Worm (Caenorhabditis elegans): ENCODE measurements around the gene ipla-5.

Gene ipla-5

DNA sequence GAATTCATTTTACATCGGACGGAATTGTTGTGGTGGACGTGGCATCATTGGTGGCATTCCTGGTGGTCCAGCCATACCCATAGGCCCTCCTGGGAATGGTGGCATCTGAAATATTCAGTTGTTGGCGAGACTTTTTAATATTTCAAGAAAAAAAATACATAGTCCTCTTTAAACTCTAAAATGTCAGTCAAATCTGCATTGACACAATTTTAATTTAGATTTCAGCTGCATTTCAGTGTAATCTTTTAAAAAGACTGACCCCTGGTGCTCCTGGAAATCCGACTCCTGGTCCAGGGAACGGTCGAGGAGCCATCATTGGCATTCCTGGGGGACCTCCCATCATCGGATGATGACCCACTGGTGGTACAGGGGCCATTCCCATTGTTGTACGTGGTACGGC, 28.1 kb upstream of the ipla-5 start:
- no peak for TF ChIP-seq elt-3 (tag; optimal IDR thresholded peaks at IDR 0.05)
- TF ChIP-seq lin-15B (tag; optimal IDR thresholded peaks at IDR 0.05): no peak
- no peak for TF ChIP-seq ceh-28 (tag; optimal IDR thresholded peaks at IDR 0.05)
- no peak for TF ChIP-seq nhr-76 (tag; optimal IDR thresholded peaks at IDR 0.05)
- TF ChIP-seq snpc-4 (tag; optimal IDR thresholded peaks at IDR 0.05): no peak
- TF ChIP-seq ama-1 (optimal IDR thresholded peaks at IDR 0.05): no peak

DNA sequence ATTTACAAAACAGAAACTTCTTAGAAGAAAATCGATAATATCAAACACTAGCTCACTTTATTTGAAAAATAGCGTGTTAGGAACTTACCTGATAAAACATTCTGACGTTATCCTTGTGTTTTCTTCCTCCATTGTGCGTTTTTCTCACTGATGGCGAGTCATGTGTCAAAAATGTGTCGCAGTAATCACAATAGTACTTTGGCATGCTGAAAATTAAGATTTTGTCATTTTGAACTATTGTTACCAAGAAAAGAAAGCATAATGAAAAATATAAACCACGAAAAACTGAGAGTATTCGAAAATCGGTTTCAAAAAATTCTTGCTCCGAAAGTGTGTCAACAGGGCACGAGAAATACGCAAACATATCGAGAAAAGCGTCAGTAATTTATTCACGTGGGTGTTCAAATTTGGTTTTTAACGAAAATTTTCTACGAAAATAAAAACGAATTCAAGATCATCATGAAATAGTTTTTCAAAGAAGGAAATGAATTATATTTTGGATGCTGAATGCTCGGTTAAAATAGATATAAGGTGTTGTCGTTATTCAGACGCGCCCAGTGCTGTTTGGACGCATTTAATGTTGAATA, 27.3 kb upstream of the ipla-5 start, which contains the start of gene snrp-3:
Gene snrp-3 (minus strand): TSS at position 206 of the 587 bp plus-strand sequence.
- TF ChIP-seq elt-1 (tag; optimal IDR thresholded peaks at IDR 0.05): no peak
- TF ChIP-seq lin-39 (tag; optimal IDR thresholded peaks at IDR 0.05): peak; percentile 19
- peak; percentile 78 for TF ChIP-seq ceh-28 (tag; optimal IDR thresholded peaks at IDR 0.05)
- no peak for TF ChIP-seq zag-1 (tag; optimal IDR thresholded peaks at IDR 0.05)
- no peak for TF ChIP-seq nhr-237 (tag; optimal IDR thresholded peaks at IDR 0.05)
- no peak for TF ChIP-seq ceh-16 (tag; optimal IDR thresholded peaks at IDR 0.05)
- no peak for TF ChIP-seq unc-62 (GFP tag; optimal IDR thresholded peaks at IDR 0.05)
- TF ChIP-seq pqm-1 (tag; optimal IDR thresholded peaks at IDR 0.05): peak; percentile 62
- TF ChIP-seq nhr-23 (tag; optimal IDR thresholded peaks at IDR 0.05): peak; percentile 95
- TF ChIP-seq nhr-25 (tag; optimal IDR thresholded peaks at IDR 0.05): peak; percentile 81
- TF ChIP-seq ceh-9 (tag; optimal IDR thresholded peaks at IDR 0.05): no peak
- TF ChIP-seq daf-12 (tag; optimal IDR thresholded peaks at IDR 0.05): no peak
- peak; percentile 42 for TF ChIP-seq elt-2 (tag; optimal IDR thresholded peaks at IDR 0.05)
- peak; percentile 77 for TF ChIP-seq snpc-4 (tag; optimal IDR thresholded peaks at IDR 0.05)
- TF ChIP-seq ceh-82 (tag; optimal IDR thresholded peaks at IDR 0.05): peak; percentile 23
- no peak for TF ChIP-seq fkh-10 (GFP tag; optimal IDR thresholded peaks at IDR 0.05)
- TF ChIP-seq pha-4 (tag; optimal IDR thresholded peaks at IDR 0.05): peak; percentile 92
- no peak for TF ChIP-seq ztf-4 (tag; optimal IDR thresholded peaks at IDR 0.05)
- TF ChIP-seq hmg-11 (tag; optimal IDR thresholded peaks at IDR 0.05): peak; percentile 84
- TF ChIP-seq lin-15B (tag; optimal IDR thresholded peaks at IDR 0.05): peak; percentile 89
- no peak for TF ChIP-seq aly-2 (tag; optimal IDR thresholded peaks at IDR 0.05)
- TF ChIP-seq nhr-28 (tag; optimal IDR thresholded peaks at IDR 0.05): no peak
- no peak for TF ChIP-seq nhr-67 (tag; optimal IDR thresholded peaks at IDR 0.05)
- TF ChIP-seq fkh-2 (tag; optimal IDR thresholded peaks at IDR 0.05): no peak
- TF ChIP-seq skn-1 (tag; optimal IDR thresholded peaks at IDR 0.05): peak; percentile 83
- TF ChIP-seq unc-39 (tag; optimal IDR thresholded peaks at IDR 0.05): no peak
- TF ChIP-seq eor-1 (tag; optimal IDR thresholded peaks at IDR 0.05): no peak
- peak; percentile 49 for TF ChIP-seq tbx-2 (tag; optimal IDR thresholded peaks at IDR 0.05)
- no peak for TF ChIP-seq egl-5 (tag; optimal IDR thresholded peaks at IDR 0.05)
- peak; percentile 76 for TF ChIP-seq jun-1 (tag; optimal IDR thresholded peaks at IDR 0.05)
- TF ChIP-seq sea-2 (GFP tag; optimal IDR thresholded peaks at IDR 0.05): no peak
- TF ChIP-seq fos-1 (tag; optimal IDR thresholded peaks at IDR 0.05): no peak
- no peak for TF ChIP-seq nhr-12 (tag; optimal IDR thresholded peaks at IDR 0.05)
- TF ChIP-seq nhr-43 (tag; optimal IDR thresholded peaks at IDR 0.05; ENCODE audit: poor library complexity, severe bottlenecking): peak; percentile 79
- peak; percentile 76 for TF ChIP-seq R02D3.7 (tag; optimal IDR thresholded peaks at IDR 0.05)
- TF ChIP-seq ztf-11 (tag; optimal IDR thresholded peaks at IDR 0.05): no peak
- TF ChIP-seq nfya-1 (tag; optimal IDR thresholded peaks at IDR 0.05; ENCODE audit: insufficient read depth): peak; percentile 84
- no peak for TF ChIP-seq ZK546.5 (tag; optimal IDR thresholded peaks at IDR 0.05)
- no peak for TF ChIP-seq nhr-76 (tag; optimal IDR thresholded peaks at IDR 0.05)
- TF ChIP-seq lsy-12 (tag; optimal IDR thresholded peaks at IDR 0.05): peak; percentile 64
- peak; percentile 71 for TF ChIP-seq ama-1 (optimal IDR thresholded peaks at IDR 0.05)
- no peak for TF ChIP-seq mml-1 (tag; optimal IDR thresholded peaks at IDR 0.05)
- TF ChIP-seq mdl-1 (tag; optimal IDR thresholded peaks at IDR 0.05): peak; percentile 8
- TF ChIP-seq egl-27 (tag; optimal IDR thresholded peaks at IDR 0.05): no peak
- TF ChIP-seq nhr-11 (tag; optimal IDR thresholded peaks at IDR 0.05): peak; percentile 38
- TF ChIP-seq elt-3 (tag; optimal IDR thresholded peaks at IDR 0.05): no peak
- TF ChIP-seq nhr-77 (tag; optimal IDR thresholded peaks at IDR 0.05): peak; percentile 39
